Worm (Caenorhabditis elegans) whole organism, L1 larva: ENCODE results near the gene ippk-1.

ENCODE experiments used
- C16A3.4 ChIP-seq: fragments of 150-350 bp; optimal IDR thresholded peaks from 2 replicates; lab custom pipeline; 2014; ENCODE audit warnings: missing biosample characterization, missing genetic modification characterization
- Y116A8C.19 ChIP-seq: sonication (generic microtip); optimal IDR thresholded peaks from 2 replicates; lab custom pipeline; 2016; ENCODE audit warnings: missing compliant biosample characterization, missing genetic modification characterization, borderline replicate concordance
- aly-2 ChIP-seq: fragments of 150-350 bp; optimal IDR thresholded peaks from 2 replicates; lab custom pipeline; 2014; ENCODE audit warnings: missing biosample characterization, missing genetic modification characterization
- ceh-8 ChIP-seq: fragments of 200-800 bp; sonication (Bioruptor generic); optimal IDR thresholded peaks from 2 replicates; lab custom pipeline; 2018; ENCODE audit warnings: mild to moderate bottlenecking, missing genetic modification characterization, moderate library complexity, missing compliant biosample characterization
- ceh-82 ChIP-seq, 3 experiments: fragments of 150-350 bp in 1 of 3; sonication (generic microtip) in 2 of 3; optimal IDR thresholded peaks; 2 replicates each; lab custom pipeline; 2014 to 2017; ENCODE audit warnings: missing biosample characterization in 3 of 3, missing genetic modification characterization in 3 of 3
- ceh-88 ChIP-seq: fragments of 200-800 bp; sonication (Bioruptor generic); IDR thresholded peaks from 2 replicates; pipeline ENCODE4 v1.3.6; 2022; ENCODE audit warnings: missing genetic modification characterization, missing compliant biosample characterization
- ceh-90 ChIP-seq: sonication (generic microtip); optimal IDR thresholded peaks from 2 replicates; lab custom pipeline; 2016; ENCODE audit warnings: missing genetic modification characterization, missing compliant biosample characterization
- dpl-1 ChIP-seq, 3 experiments: fragments of 150-350 bp in 2 of 3; sonication (generic microtip) in 1 of 3; optimal IDR thresholded peaks; 2 replicates each; lab custom pipeline; 2014 to 2017; ENCODE audit warnings: missing biosample characterization in 3 of 3, missing genetic modification characterization in 3 of 3, missing genetic modification reagents in 3 of 3
- efl-1 ChIP-seq, 4 experiments: fragments of 150-350 bp; optimal IDR thresholded peaks in 3 of 4; peaks in 1 of 4; 1 replicate in 1 of 4; 2 replicates in 3 of 4; lab custom pipeline; 2014; ENCODE audit warnings: missing biosample characterization in 2 of 4, missing genetic modification characterization in 2 of 4, missing genetic modification reagents in 2 of 4
- egl-13 ChIP-seq: sonication (generic microtip); optimal IDR thresholded peaks from 2 replicates; lab custom pipeline; 2016; ENCODE audit warnings: missing genotype, missing genetic modification reagents, missing genetic modification characterization, missing compliant biosample characterization
- elt-3 ChIP-seq, 6 experiments: fragments of 150-350 bp in 1 of 6; sonication (generic microtip); optimal IDR thresholded peaks; 2 replicates each; lab custom pipeline; 2017 to 2018; ENCODE audit warnings: missing biosample characterization in 6 of 6, missing genetic modification characterization in 6 of 6, inconsistent platforms in 1 of 6
- ets-5 ChIP-seq: fragments of 200-800 bp; sonication (Bioruptor generic); IDR thresholded peaks from 2 replicates; pipeline ENCODE4 v1.3.6; 2022; ENCODE audit warnings: missing genetic modification characterization, missing compliant biosample characterization
- fkh-10 ChIP-seq: sonication (generic microtip); optimal IDR thresholded peaks from 2 replicates; lab custom pipeline; 2017; ENCODE audit warnings: missing biosample characterization, missing genetic modification reagents, missing genetic modification characterization
- fkh-4 ChIP-seq: sonication (generic microtip); optimal IDR thresholded peaks from 2 replicates; lab custom pipeline; 2016; ENCODE audit warnings: missing compliant biosample characterization, missing genetic modification characterization, borderline replicate concordance
- fkh-8 ChIP-seq: sonication (generic microtip); optimal IDR thresholded peaks from 2 replicates; lab custom pipeline; 2016; ENCODE audit warnings: mild to moderate bottlenecking, missing genetic modification characterization, missing compliant biosample characterization
- grh-1 ChIP-seq: fragments of 200-800 bp; sonication (Bioruptor generic); IDR thresholded peaks from 2 replicates; pipeline ENCODE4 v1.3.6; 2022; ENCODE audit warnings: missing genetic modification reagents, missing genetic modification characterization, missing compliant biosample characterization
- irx-1 ChIP-seq: sonication (generic microtip); optimal IDR thresholded peaks from 2 replicates; lab custom pipeline; 2016; ENCODE audit warnings: missing genetic modification characterization, missing compliant biosample characterization
- isw-1 ChIP-seq: fragments of 200-800 bp; sonication (Bioruptor generic); IDR thresholded peaks from 2 replicates; pipeline ENCODE4 v1.3.6; 2022; ENCODE audit warnings: missing genetic modification characterization, missing compliant biosample characterization
- lin-13 ChIP-seq: fragments of 150-350 bp; optimal IDR thresholded peaks from 2 replicates; lab custom pipeline; 2014; ENCODE audit warnings: missing biosample characterization, missing genetic modification reagents, missing genetic modification characterization
- lin-14 ChIP-seq: fragments of 200-800 bp; sonication (Bioruptor generic); optimal IDR thresholded peaks from 2 replicates; lab custom pipeline; 2018; ENCODE audit warnings: mild to moderate bottlenecking, missing genetic modification characterization, moderate library complexity, missing compliant biosample characterization
- lin-15B ChIP-seq: fragments of 150-350 bp; sonication (generic microtip); optimal IDR thresholded peaks from 3 replicates; lab custom pipeline; 2014; ENCODE audit warnings: missing biosample characterization, missing genetic modification characterization
- lin-35 ChIP-seq, 2 experiments: fragments of 150-350 bp; optimal IDR thresholded peaks; 2 replicates each; lab custom pipeline; 2014; ENCODE audit warnings: missing biosample characterization in 2 of 2, missing genetic modification characterization in 2 of 2, missing genetic modification reagents in 2 of 2
- lin-39 ChIP-seq: fragments of 150-350 bp; optimal IDR thresholded peaks from 2 replicates; lab custom pipeline; 2014; ENCODE audit warnings: missing biosample characterization, missing genetic modification reagents, missing genetic modification characterization
- lir-3 ChIP-seq: sonication (generic microtip); optimal IDR thresholded peaks from 2 replicates; lab custom pipeline; 2016; ENCODE audit warnings: mild to moderate bottlenecking, missing genetic modification characterization, moderate library complexity, missing compliant biosample characterization; ENCODE audit not compliant: poor library complexity
- lsy-2 ChIP-seq, 2 experiments: fragments of 150-350 bp; optimal IDR thresholded peaks; 2 replicates each; lab custom pipeline; 2014; ENCODE audit warnings: missing biosample characterization in 2 of 2, missing genetic modification characterization in 2 of 2
- mab-9 ChIP-seq: fragments of 200-800 bp; sonication (Bioruptor generic); IDR thresholded peaks from 2 replicates; pipeline ENCODE4 v1.3.6; 2022; ENCODE audit warnings: missing genetic modification reagents, missing genetic modification characterization, missing compliant biosample characterization
- mdl-1 ChIP-seq, 2 experiments: fragments of 150-350 bp; optimal IDR thresholded peaks; 2 replicates each; lab custom pipeline; 2014 to 2017; ENCODE audit warnings: missing biosample characterization in 2 of 2, missing genetic modification characterization in 2 of 2, inconsistent platforms in 1 of 2
- mef-2 ChIP-seq: fragments of 150-350 bp; optimal IDR thresholded peaks from 2 replicates; lab custom pipeline; 2014; ENCODE audit warnings: missing biosample characterization, missing genetic modification characterization
- mep-1 ChIP-seq: fragments of 150-350 bp; optimal IDR thresholded peaks from 2 replicates; lab custom pipeline; 2014; ENCODE audit warnings: missing biosample characterization, missing genetic modification characterization
- nhr-19 ChIP-seq: fragments of 200-800 bp; sonication (Bioruptor generic); conservative IDR thresholded peaks from 2 replicates; pipeline ENCODE4 v1.3.6; 2022; ENCODE audit warnings: missing genetic modification characterization, missing compliant biosample characterization
- nhr-237 ChIP-seq: fragments of 150-350 bp; optimal IDR thresholded peaks from 2 replicates; lab custom pipeline; 2014; ENCODE audit warnings: missing biosample characterization, missing genetic modification characterization
- nhr-71 ChIP-seq: sonication (generic microtip); optimal IDR thresholded peaks from 2 replicates; lab custom pipeline; 2016; ENCODE audit warnings: mild to moderate bottlenecking, missing genetic modification characterization, moderate library complexity, missing compliant biosample characterization
- nhr-76 ChIP-seq: sonication (generic microtip); optimal IDR thresholded peaks from 2 replicates; lab custom pipeline; 2017; ENCODE audit warnings: missing biosample characterization, missing genetic modification characterization
- nhr-77 ChIP-seq: fragments of 150-350 bp; optimal IDR thresholded peaks from 2 replicates; lab custom pipeline; 2014; ENCODE audit warnings: missing biosample characterization, missing genetic modification characterization
- nhr-84 ChIP-seq: sonication (generic microtip); optimal IDR thresholded peaks from 2 replicates; lab custom pipeline; 2017; ENCODE audit warnings: missing biosample characterization, missing genetic modification characterization
- nhr-85 ChIP-seq: sonication (generic microtip); peaks from one replicate; lab custom pipeline; 2016; ENCODE audit warnings: missing genetic modification characterization, inconsistent platforms, missing compliant biosample characterization
- nhr-90 ChIP-seq: sonication (generic microtip); optimal IDR thresholded peaks from 2 replicates; lab custom pipeline; 2016; ENCODE audit warnings: mild to moderate bottlenecking, missing genetic modification characterization, missing compliant biosample characterization; ENCODE audit not compliant: poor library complexity
- pax-3 ChIP-seq: fragments of 200-800 bp; sonication (Bioruptor generic); optimal IDR thresholded peaks from 2 replicates; lab custom pipeline; 2018; ENCODE audit warnings: mild to moderate bottlenecking, missing genetic modification characterization, moderate library complexity, missing compliant biosample characterization
- rnt-1 ChIP-seq: sonication (generic microtip); optimal IDR thresholded peaks from 2 replicates; lab custom pipeline; 2016; ENCODE audit warnings: mild to moderate bottlenecking, missing genetic modification characterization, moderate library complexity, missing compliant biosample characterization
- skn-1 ChIP-seq: fragments of 150-350 bp; optimal IDR thresholded peaks from 2 replicates; lab custom pipeline; 2014; ENCODE audit warnings: missing biosample characterization, missing genetic modification characterization
- snu-23 ChIP-seq: sonication (generic microtip); optimal IDR thresholded peaks from 2 replicates; lab custom pipeline; 2016; ENCODE audit warnings: missing genetic modification characterization, missing compliant biosample characterization
- sptf-1 ChIP-seq: fragments of 150-350 bp; optimal IDR thresholded peaks from 2 replicates; lab custom pipeline; 2014; ENCODE audit warnings: missing biosample characterization, missing genetic modification characterization
- swsn-7 ChIP-seq: sonication (generic microtip); optimal IDR thresholded peaks from 2 replicates; lab custom pipeline; 2016; ENCODE audit warnings: missing genetic modification characterization, missing compliant biosample characterization
- tbx-2 ChIP-seq: sonication (generic microtip); optimal IDR thresholded peaks from 2 replicates; lab custom pipeline; 2016; ENCODE audit warnings: missing genetic modification characterization, missing compliant biosample characterization
- unc-62 ChIP-seq: fragments of 150-350 bp; optimal IDR thresholded peaks from 2 replicates; lab custom pipeline; 2014; ENCODE audit warnings: missing biosample characterization, missing genetic modification reagents, missing genetic modification characterization
- unc-86 ChIP-seq: sonication (generic microtip); optimal IDR thresholded peaks from 2 replicates; lab custom pipeline; 2016; ENCODE audit warnings: missing genetic modification characterization, missing compliant biosample characterization
- unc-98 ChIP-seq: fragments of 200-800 bp; sonication (Bioruptor generic); IDR thresholded peaks from 2 replicates; pipeline ENCODE4 v1.3.6; 2022; ENCODE audit warnings: missing genetic modification characterization, missing compliant biosample characterization
- xbp-1 ChIP-seq: sonication (generic microtip); optimal IDR thresholded peaks from 2 replicates; lab custom pipeline; 2016; ENCODE audit warnings: missing genetic modification characterization, missing compliant biosample characterization
- zip-4 ChIP-seq: fragments of 200-800 bp; sonication (Bioruptor generic); optimal IDR thresholded peaks from 2 replicates; lab custom pipeline; 2018; ENCODE audit warnings: mild to moderate bottlenecking, missing genetic modification characterization, moderate library complexity, missing compliant biosample characterization
- ztf-4 ChIP-seq: fragments of 150-350 bp; optimal IDR thresholded peaks from 2 replicates; lab custom pipeline; 2014; ENCODE audit warnings: missing biosample characterization, missing genetic modification characterization

Gene ippk-1

ce11 chrII:12042108-12042960, at the start of gene ippk-1:
Gene ippk-1, plus strand, starts transcription at chrII:12042910.
- TF ChIP-seq ztf-4 (tag; lab: Kevin White, UChicago) = no peak
- TF ChIP-seq fkh-4 (tag; lab: Kevin White, UChicago) = no peak
- peak; percentile 77 for TF ChIP-seq unc-98 (GFP tag; lab: Robert Waterston, UW)
- no peak for TF ChIP-seq unc-62 (GFP tag; lab: Kevin White, UChicago)
- TF ChIP-seq nhr-76 = no peak
- peak; percentile 44 for TF ChIP-seq C16A3.4
- TF ChIP-seq ceh-90 (tag; lab: Kevin White, UChicago) = peak; percentile 58
- no peak for TF ChIP-seq grh-1 (GFP tag; lab: Robert Waterston, UW)
- TF ChIP-seq skn-1 = peak; percentile 63
- peak; percentile 73 for TF ChIP-seq nhr-71 (tag; lab: Kevin White, UChicago)
- peak in 1 of 2 experiments; percentile 57 for TF ChIP-seq mdl-1 (tag; optimal IDR thresholded peaks at IDR 0.05; lab: Kevin White, UChicago)
- TF ChIP-seq efl-1 (optimal IDR thresholded peaks at IDR 0.05; lab: Kevin White, UChicago) = peak; percentile 56 to 62
- TF ChIP-seq efl-1 (GFP tag; optimal IDR thresholded peaks at IDR 0.05 in 1 of 2; lab: Kevin White, UChicago) = peak; percentile 48 to 93
- peak; percentile 37 for TF ChIP-seq xbp-1 (tag; lab: Kevin White, UChicago)
- no peak for TF ChIP-seq sptf-1 (tag; lab: Kevin White, UChicago)
- TF ChIP-seq egl-13 = peak; percentile 67
- no peak for TF ChIP-seq Y116A8C.19 (tag; lab: Kevin White, UChicago)
- peak; percentile 50 for TF ChIP-seq lir-3 (tag; lab: Kevin White, UChicago)
- peak; percentile 16 to 46 (median 39) for TF ChIP-seq dpl-1 (GFP tag; optimal IDR thresholded peaks at IDR 0.05; lab: Kevin White, UChicago)
- TF ChIP-seq lin-15B (tag; lab: Kevin White, UChicago) = peak; percentile 41
- peak; percentile 9 for TF ChIP-seq lin-39
- peak; percentile 64 for TF ChIP-seq lin-35 (GFP tag; optimal IDR thresholded peaks at IDR 0.05; lab: Kevin White, UChicago)
- no peak for TF ChIP-seq mab-9 (GFP tag; lab: Robert Waterston, UW)
- TF ChIP-seq aly-2 (tag; lab: Kevin White, UChicago) = no peak
- peak in 2 of 6 experiments; percentile 79 to 82 for TF ChIP-seq elt-3 (tag; optimal IDR thresholded peaks at IDR 0.05; lab: Kevin White, UChicago)
- TF ChIP-seq mef-2 (tag; lab: Kevin White, UChicago) = no peak
- peak; percentile 50 for TF ChIP-seq lin-13 (GFP tag; lab: Kevin White, UChicago)
- no peak for TF ChIP-seq mep-1 (tag; lab: Kevin White, UChicago)
- TF ChIP-seq pax-3 (tag; lab: Kevin White, UChicago) = peak; percentile 80
- TF ChIP-seq ceh-8 (GFP tag; lab: Kevin White, UChicago) = no peak
- TF ChIP-seq nhr-85 (tag; lab: Kevin White, UChicago) = peak; percentile 91
- peak; percentile 30 to 64 for TF ChIP-seq lsy-2 (tag; optimal IDR thresholded peaks at IDR 0.05; lab: Kevin White, UChicago)
- TF ChIP-seq isw-1 = peak; percentile 65
- TF ChIP-seq ets-5 (GFP tag; lab: Robert Waterston, UW) = no peak
- TF ChIP-seq swsn-7 (tag; lab: Kevin White, UChicago) = peak; percentile 51
- TF ChIP-seq nhr-90 (tag; lab: Kevin White, UChicago) = peak; percentile 48
- no peak; the same call in 1 of the 2 replicates for TF ChIP-seq ceh-88 (GFP tag; lab: Robert Waterston, UW)
- peak; percentile 90 for TF ChIP-seq lin-14 (GFP tag; lab: Kevin White, UChicago)
- peak; percentile 65 for TF ChIP-seq zip-4
- TF ChIP-seq irx-1 = peak; percentile 53
- peak; percentile 92 for TF ChIP-seq fkh-8
- TF ChIP-seq snu-23 = peak; percentile 75
- TF ChIP-seq rnt-1 (tag; lab: Kevin White, UChicago) = peak; percentile 80
- TF ChIP-seq unc-86 = peak; percentile 71
- no peak for TF ChIP-seq nhr-237 (tag; lab: Kevin White, UChicago)
- TF ChIP-seq fkh-10 (GFP tag; lab: Kevin White, UChicago) = peak; percentile 38
- TF ChIP-seq tbx-2 = peak; percentile 61
- TF ChIP-seq nhr-19 (GFP tag; lab: Robert Waterston, UW) = peak; percentile 57
- TF ChIP-seq ceh-82 (tag; optimal IDR thresholded peaks at IDR 0.05; lab: Kevin White, UChicago) = peak in 2 of 3 experiments; percentile 34 to 47
- TF ChIP-seq nhr-77 (tag; lab: Kevin White, UChicago) = peak; percentile 29
- peak; percentile 17 for TF ChIP-seq nhr-84 (tag; lab: Kevin White, UChicago)
